Fruit fly (Drosophila melanogaster): Measurements from ENCODE around the gene CG3868.

The CG3868 gene

dm6 chr3L:14374499-14374898 lies 28.0 kb downstream of the CG3868 start (continued):
- TF ChIP-seq vnd (GFP tag; IDR thresholded peaks at IDR 0.05; ENCODE audit: partially characterized antibody): no peak
- TF ChIP-seq rib (GFP tag; IDR thresholded peaks at IDR 0.05): no peak
- no peak for TF ChIP-seq Fer3 (tag; optimal IDR thresholded peaks at IDR 0.05)
- TF ChIP-seq CG13123 (GFP tag; optimal IDR thresholded peaks at IDR 0.05): no peak
- TF ChIP-seq da (GFP tag; optimal IDR thresholded peaks at IDR 0.05): no peak
- no peak for TF ChIP-seq CG9876 (GFP tag; optimal IDR thresholded peaks at IDR 0.05)
- TF ChIP-seq CG7372 (GFP tag; IDR thresholded peaks at IDR 0.05): no peak
- no peak for TF ChIP-seq Adf1 (GFP tag; IDR thresholded peaks at IDR 0.05)
- no peak for TF ChIP-seq CG10209 (GFP tag; optimal IDR thresholded peaks at IDR 0.05)
- TF ChIP-seq ATbp (GFP tag; optimal IDR thresholded peaks at IDR 0.05): no peak
- no peak for TF ChIP-seq CrebB (tag; optimal IDR thresholded peaks at IDR 0.05)
- no peak for TF ChIP-seq CG15696 (tag; optimal IDR thresholded peaks at IDR 0.05)
- TF ChIP-seq Lim3 (GFP tag; IDR thresholded peaks at IDR 0.05): no peak
- no peak for TF ChIP-seq kah (GFP tag; optimal IDR thresholded peaks at IDR 0.05)
- TF ChIP-seq sob (GFP tag; IDR thresholded peaks at IDR 0.05): 0 out of 2 replicates have a peak, but pooled peaks have one; percentile 40
- TF ChIP-seq Stat92E (GFP tag; optimal IDR thresholded peaks at IDR 0.05): no peak
- TF ChIP-seq cad (GFP tag; optimal IDR thresholded peaks at IDR 0.05): no peak
- TF ChIP-seq H15 (GFP tag; IDR thresholded peaks at IDR 0.05): no peak
- TF ChIP-seq Oli (tag; optimal IDR thresholded peaks at IDR 0.05): no peak
- TF ChIP-seq CG14441 (GFP tag; IDR thresholded peaks at IDR 0.05): no peak
- TF ChIP-seq tna (GFP tag; IDR thresholded peaks at IDR 0.05; ENCODE audit: partially characterized antibody): no peak
- TF ChIP-seq cato (GFP tag; optimal IDR thresholded peaks at IDR 0.05; ENCODE audit: borderline replicate concordance): no peak
- TF ChIP-seq pan (optimal IDR thresholded peaks at IDR 0.05): no peak
- no peak for TF ChIP-seq pan (GFP tag; optimal IDR thresholded peaks at IDR 0.05 in 1 of 2, IDR thresholded peaks at IDR 0.05 in 1 of 2)
- no peak for TF ChIP-seq CG2712 (tag; optimal IDR thresholded peaks at IDR 0.05)
- TF ChIP-seq sug (tag; optimal IDR thresholded peaks at IDR 0.05): no peak
- TF ChIP-seq CG12659 (GFP tag; optimal IDR thresholded peaks at IDR 0.05): no peak
- TF ChIP-seq CG8388 (GFP tag; optimal IDR thresholded peaks at IDR 0.05): peak; percentile 6
- TF ChIP-seq CG4730 (GFP tag; IDR thresholded peaks at IDR 0.05): no peak
- no peak for TF ChIP-seq amos (GFP tag; IDR thresholded peaks at IDR 0.05; ENCODE audit: partially characterized antibody)
- peak; percentile 0 for TF ChIP-seq phol (tag; optimal IDR thresholded peaks at IDR 0.05)
- TF ChIP-seq NC2β (GFP tag; optimal IDR thresholded peaks at IDR 0.05): no peak
- TF ChIP-seq HLH4C (GFP tag; IDR thresholded peaks at IDR 0.05; ENCODE audit: partially characterized antibody): no peak
- no peak for TF ChIP-seq ac (GFP tag; optimal IDR thresholded peaks at IDR 0.05)
- TF ChIP-seq CG9727 (GFP tag; optimal IDR thresholded peaks at IDR 0.05): no peak
- TF ChIP-seq tgo (GFP tag; IDR thresholded peaks at IDR 0.05): no peak
- TF ChIP-seq Deaf1 (tag; optimal IDR thresholded peaks at IDR 0.05): no peak
- no peak for TF ChIP-seq sc (optimal IDR thresholded peaks at IDR 0.05)
- no peak for TF ChIP-seq sc (GFP tag; optimal IDR thresholded peaks at IDR 0.05)
- no peak for TF ChIP-seq Hr3 (GFP tag; optimal IDR thresholded peaks at IDR 0.05)
- TF ChIP-seq CG34376 (GFP tag; optimal IDR thresholded peaks at IDR 0.05): no peak
- no peak for TF ChIP-seq CG9215 (GFP tag; IDR thresholded peaks at IDR 0.05)
- no peak for TF ChIP-seq CG17912 (GFP tag; optimal IDR thresholded peaks at IDR 0.05)
- no peak for TF ChIP-seq Ets97D (GFP tag; optimal IDR thresholded peaks at IDR 0.05)
- no peak for TF ChIP-seq CG4282 (GFP tag; optimal IDR thresholded peaks at IDR 0.05)
- no peak for TF ChIP-seq CG13296 (GFP tag; optimal IDR thresholded peaks at IDR 0.05)
- TF ChIP-seq CG12744 (GFP tag; optimal IDR thresholded peaks at IDR 0.05): no peak
- TF ChIP-seq chn (GFP tag; optimal IDR thresholded peaks at IDR 0.05): no peak
- peak; percentile 9; the same call in 1 of the 2 replicates for TF ChIP-seq E2f1 (GFP tag; IDR thresholded peaks at IDR 0.05)
- no peak for TF ChIP-seq CG6813 (GFP tag; optimal IDR thresholded peaks at IDR 0.05)
- TF ChIP-seq Optix (GFP tag; IDR thresholded peaks at IDR 0.05): no peak
- no peak for TF ChIP-seq ap (GFP tag; IDR thresholded peaks at IDR 0.05)
